Fruit fly (Drosophila melanogaster): ENCODE data around the gene Galphaf.

The Galphaf gene

dm6 chr3L:16642954-16643353 is 24.8 kb downstream of the Galphaf start (continued):
- TF ChIP-seq CG16779 (tag; optimal IDR thresholded peaks at IDR 0.05) = no peak
- peak in 1 of 2 experiments; percentile 34 for TF ChIP-seq salr (GFP tag; optimal IDR thresholded peaks at IDR 0.05)
- TF ChIP-seq vri (GFP tag; optimal IDR thresholded peaks at IDR 0.05) = no peak
- TF ChIP-seq eg (GFP tag; IDR thresholded peaks at IDR 0.05) = peak; percentile 72
- TF ChIP-seq CG6854 (GFP tag; optimal IDR thresholded peaks at IDR 0.05) = no peak
- TF ChIP-seq spab (GFP tag; optimal IDR thresholded peaks at IDR 0.05) = peak; percentile 49
- peak; percentile 46; the same call in 1 of the 2 replicates for TF ChIP-seq CG11294 (GFP tag; IDR thresholded peaks at IDR 0.05)
- TF ChIP-seq CG6792 (GFP tag; optimal IDR thresholded peaks at IDR 0.05) = no peak
- TF ChIP-seq acj6 (GFP tag; optimal IDR thresholded peaks at IDR 0.05) = peak; percentile 9
- peak; percentile 39 for TF ChIP-seq Ets96B (tag; optimal IDR thresholded peaks at IDR 0.05)

DNA sequence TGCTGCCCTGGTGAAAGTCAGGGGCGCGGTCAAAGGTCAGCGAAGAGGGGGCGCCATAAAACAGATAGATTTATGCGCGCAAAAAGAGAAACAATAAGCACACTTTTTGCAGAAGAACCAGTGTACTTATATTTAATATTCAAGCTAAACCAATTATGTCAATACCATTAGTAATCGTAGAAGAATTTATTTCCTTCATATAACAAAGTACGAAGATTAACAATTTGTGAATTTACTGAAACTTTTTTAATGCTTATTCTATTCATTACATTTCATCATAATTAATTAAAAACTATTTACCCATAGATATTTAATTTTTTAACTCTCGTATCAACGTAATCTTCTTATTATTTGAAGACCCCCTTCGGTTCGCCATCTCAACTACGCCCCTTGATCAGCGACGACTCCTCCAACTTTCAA is 25.6 kb downstream of the Galphaf start:
- no peak for TF ChIP-seq CG6854 (GFP tag; optimal IDR thresholded peaks at IDR 0.05)
- TF ChIP-seq lz (GFP tag; optimal IDR thresholded peaks at IDR 0.05) = peak; percentile 64
- peak; percentile 87 for TF ChIP-seq CG3919 (GFP tag; optimal IDR thresholded peaks at IDR 0.05)
- peak; percentile 65 for TF ChIP-seq CG15336 (GFP tag; IDR thresholded peaks at IDR 0.05)
- TF ChIP-seq net (GFP tag; optimal IDR thresholded peaks at IDR 0.05) = peak; percentile 79
- peak; percentile 47 for TF ChIP-seq CG1621 (tag; optimal IDR thresholded peaks at IDR 0.05)
- TF ChIP-seq topi (GFP tag; optimal IDR thresholded peaks at IDR 0.05) = peak; percentile 59
- TF ChIP-seq Eip75B (GFP tag; optimal IDR thresholded peaks at IDR 0.05) = peak; percentile 81
- no peak for TF ChIP-seq Eip93F (GFP tag; optimal IDR thresholded peaks at IDR 0.05)
- TF ChIP-seq CG34406 (GFP tag; optimal IDR thresholded peaks at IDR 0.05) = peak; percentile 77
- TF ChIP-seq CG8119 (GFP tag; IDR thresholded peaks at IDR 0.05) = peak; percentile 63; the same call in 2 of the 3 replicates
- TF ChIP-seq Ets96B (tag; optimal IDR thresholded peaks at IDR 0.05) = peak; percentile 70
- peak; percentile 79 for TF ChIP-seq CG4318 (GFP tag; optimal IDR thresholded peaks at IDR 0.05)
- TF ChIP-seq CG31627 (GFP tag; optimal IDR thresholded peaks at IDR 0.05) = peak; percentile 50
- peak; percentile 60 for TF ChIP-seq Sox14 (GFP tag; optimal IDR thresholded peaks at IDR 0.05)
- TF ChIP-seq acj6 (GFP tag; optimal IDR thresholded peaks at IDR 0.05) = peak; percentile 80
- peak; percentile 68 for TF ChIP-seq CG7368 (GFP tag; optimal IDR thresholded peaks at IDR 0.05)
- peak; percentile 35 for TF ChIP-seq CG9139 (GFP tag; optimal IDR thresholded peaks at IDR 0.05)
- TF ChIP-seq CG32006 (GFP tag; optimal IDR thresholded peaks at IDR 0.05) = peak; percentile 92
- TF ChIP-seq CG10669 (GFP tag; optimal IDR thresholded peaks at IDR 0.05) = peak; percentile 78
- peak; percentile 59 for TF ChIP-seq svp (GFP tag)
- TF ChIP-seq CG6276 (GFP tag; optimal IDR thresholded peaks at IDR 0.05) = peak; percentile 71
- peak; percentile 59; the same call in 1 of the 3 replicates for TF ChIP-seq eg (GFP tag; IDR thresholded peaks at IDR 0.05)
- peak; percentile 55 for TF ChIP-seq CG11902 (GFP tag; optimal IDR thresholded peaks at IDR 0.05)
- peak; percentile 72 for TF ChIP-seq pdm3 (GFP tag; optimal IDR thresholded peaks at IDR 0.05)
- peak; percentile 75 to 79 for TF ChIP-seq ss (GFP tag; optimal IDR thresholded peaks at IDR 0.05)
- TF ChIP-seq dsx (GFP tag; optimal IDR thresholded peaks at IDR 0.05; ENCODE audit: poor library complexity, severe bottlenecking) = peak; percentile 59
- TF ChIP-seq Sox102F (GFP tag; optimal IDR thresholded peaks at IDR 0.05) = peak; percentile 50
- peak; percentile 48 for TF ChIP-seq Met (GFP tag; optimal IDR thresholded peaks at IDR 0.05)
- TF ChIP-seq Lpt (GFP tag; optimal IDR thresholded peaks at IDR 0.05) = peak; percentile 69
- TF ChIP-seq Sox15 (GFP tag; optimal IDR thresholded peaks at IDR 0.05) = peak; percentile 68
- TF ChIP-seq CG6163 (GFP tag; IDR thresholded peaks at IDR 0.05) = no peak
- peak; percentile 74 for TF ChIP-seq CG16779 (tag; optimal IDR thresholded peaks at IDR 0.05)
- peak; percentile 57 for TF ChIP-seq Hr39 (GFP tag; optimal IDR thresholded peaks at IDR 0.05)
- peak; percentile 72 for TF ChIP-seq esn (GFP tag; optimal IDR thresholded peaks at IDR 0.05)
- TF ChIP-seq CG6792 (GFP tag; optimal IDR thresholded peaks at IDR 0.05) = peak; percentile 79
- peak; percentile 74 for TF ChIP-seq OdsH (GFP tag; optimal IDR thresholded peaks at IDR 0.05)
- TF ChIP-seq Gug (GFP tag; IDR thresholded peaks at IDR 0.05) = peak; percentile 47; the same call in 1 of the 2 replicates
- peak; percentile 45 for TF ChIP-seq Ets21C (GFP tag; optimal IDR thresholded peaks at IDR 0.05)
- TF ChIP-seq Hr38 (GFP tag; optimal IDR thresholded peaks at IDR 0.05) = no peak
- TF ChIP-seq fd85E (GFP tag; optimal IDR thresholded peaks at IDR 0.05) = no peak
- peak; percentile 70 for TF ChIP-seq cyc (GFP tag; optimal IDR thresholded peaks at IDR 0.05)
- peak; percentile 85 for TF ChIP-seq CG10631 (GFP tag; optimal IDR thresholded peaks at IDR 0.05)
- TF ChIP-seq Eip78C (GFP tag) = peak; percentile 93
- TF ChIP-seq CG11294 (GFP tag; IDR thresholded peaks at IDR 0.05) = no peak; the same call in 1 of the 2 replicates
- no peak for TF ChIP-seq fkh (GFP tag; optimal IDR thresholded peaks at IDR 0.05)
- peak; percentile 26 to 91 for TF ChIP-seq salr (GFP tag; optimal IDR thresholded peaks at IDR 0.05)

Measured in whole organism, prepupa.